Fruit fly (Drosophila melanogaster): ENCODE results near the gene Rab11.

DNA sequence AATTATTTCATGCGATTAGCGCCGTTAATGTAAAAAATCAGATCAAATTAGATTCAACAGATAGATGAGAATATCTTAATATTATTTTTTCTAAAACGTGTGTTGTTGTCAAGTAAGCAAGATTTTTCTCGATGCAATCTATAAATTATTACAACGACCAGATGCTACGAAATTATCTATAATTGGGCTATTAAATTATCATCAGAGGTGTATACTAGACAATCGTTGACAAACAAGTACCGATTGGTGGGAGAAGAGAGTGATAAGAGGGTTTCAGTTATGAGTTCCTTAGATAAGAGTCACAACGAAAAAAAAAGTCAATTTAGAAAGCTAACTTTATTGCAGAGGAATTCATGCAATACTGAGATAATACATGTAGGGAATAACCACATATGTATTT, 43.7 kb upstream of the Rab11 start:
- no peak for TF ChIP-seq psq (GFP tag; optimal IDR thresholded peaks at IDR 0.05)
- no peak for TF ChIP-seq jim (GFP tag; optimal IDR thresholded peaks at IDR 0.05)
- TF ChIP-seq usp (GFP tag; optimal IDR thresholded peaks at IDR 0.05) = no peak
- TF ChIP-seq Vsx2 (GFP tag; optimal IDR thresholded peaks at IDR 0.05; ENCODE audit: partially characterized antibody) = no peak
- TF ChIP-seq ey (GFP tag; optimal IDR thresholded peaks at IDR 0.05) = no peak
- TF ChIP-seq fru (GFP tag; optimal IDR thresholded peaks at IDR 0.05) = no peak
- TF ChIP-seq Abd-B (GFP tag; optimal IDR thresholded peaks at IDR 0.05) = no peak
- no peak for TF ChIP-seq Mio (GFP tag; optimal IDR thresholded peaks at IDR 0.05)
- no peak for TF ChIP-seq GATAd (GFP tag; optimal IDR thresholded peaks at IDR 0.05)
- TF ChIP-seq CG32264 (GFP tag; optimal IDR thresholded peaks at IDR 0.05) = no peak
- no peak for TF ChIP-seq h (GFP tag; optimal IDR thresholded peaks at IDR 0.05)
- no peak for TF ChIP-seq dsf (GFP tag; optimal IDR thresholded peaks at IDR 0.05; ENCODE audit: borderline replicate concordance)
- no peak for TF ChIP-seq Dfd (GFP tag; optimal IDR thresholded peaks at IDR 0.05)
- no peak for TF ChIP-seq foxo (GFP tag; optimal IDR thresholded peaks at IDR 0.05)
